Worm (Caenorhabditis elegans) whole organism, early embryonic: ENCODE measurements around the gene srd-51.

ENCODE experiments used
- B0310.2 ChIP-seq: sonication (generic microtip); optimal IDR thresholded peaks from 2 replicates; lab custom pipeline; 2016; ENCODE audit warnings: mild to moderate bottlenecking, missing genetic modification characterization, missing compliant biosample characterization
- aly-1 ChIP-seq: sonication (generic microtip); optimal IDR thresholded peaks from 2 replicates; lab custom pipeline; 2016; ENCODE audit warnings: missing genetic modification characterization, missing compliant biosample characterization
- ama-1 ChIP-seq: fragments of 150-350 bp; optimal IDR thresholded peaks from 2 replicates; lab custom pipeline; 2014
- ceh-36 ChIP-seq: sonication (generic microtip); optimal IDR thresholded peaks from 2 replicates; lab custom pipeline; 2016; ENCODE audit warnings: missing genetic modification characterization, inconsistent platforms, missing compliant biosample characterization
- ets-7 ChIP-seq: sonication (generic microtip); optimal IDR thresholded peaks from 2 replicates; lab custom pipeline; 2016; ENCODE audit warnings: missing genotype, missing genetic modification characterization, missing compliant biosample characterization
- flt-1 ChIP-seq: fragments of 200-800 bp; sonication (Bioruptor generic); IDR thresholded peaks from 2 replicates; pipeline ENCODE4 v1.3.6; 2022; ENCODE audit warnings: missing genetic modification characterization, missing compliant biosample characterization
- hnd-1 ChIP-seq: sonication (generic microtip); optimal IDR thresholded peaks from 2 replicates; lab custom pipeline; 2016; ENCODE audit warnings: missing genetic modification characterization, missing compliant biosample characterization
- pes-1 ChIP-seq: fragments of 200-800 bp; sonication (Bioruptor generic); IDR thresholded peaks from 2 replicates; pipeline ENCODE4 v1.3.6; 2022; ENCODE audit warnings: missing genetic modification reagents, missing genetic modification characterization, missing compliant biosample characterization
- sea-1 ChIP-seq: fragments of 200-800 bp; sonication (Bioruptor generic); conservative IDR thresholded peaks from 2 replicates; pipeline ENCODE4 v1.3.6; 2022; ENCODE audit warnings: missing genetic modification characterization, missing compliant biosample characterization
- tbx-11 ChIP-seq: fragments of 200-800 bp; sonication (Bioruptor generic); IDR thresholded peaks from 2 replicates; pipeline ENCODE4 v1.3.6; 2022; ENCODE audit warnings: missing genetic modification characterization, missing compliant biosample characterization
- tbx-37 ChIP-seq: fragments of 200-800 bp; sonication (Bioruptor generic); conservative IDR thresholded peaks from 2 replicates; pipeline ENCODE4 v1.3.6; 2022; ENCODE audit warnings: missing genetic modification reagents, missing genetic modification characterization, missing compliant biosample characterization
- tra-4 ChIP-seq: sonication (generic microtip); optimal IDR thresholded peaks from 2 replicates; lab custom pipeline; 2017; ENCODE audit warnings: missing genetic modification characterization, missing compliant biosample characterization

DNA sequence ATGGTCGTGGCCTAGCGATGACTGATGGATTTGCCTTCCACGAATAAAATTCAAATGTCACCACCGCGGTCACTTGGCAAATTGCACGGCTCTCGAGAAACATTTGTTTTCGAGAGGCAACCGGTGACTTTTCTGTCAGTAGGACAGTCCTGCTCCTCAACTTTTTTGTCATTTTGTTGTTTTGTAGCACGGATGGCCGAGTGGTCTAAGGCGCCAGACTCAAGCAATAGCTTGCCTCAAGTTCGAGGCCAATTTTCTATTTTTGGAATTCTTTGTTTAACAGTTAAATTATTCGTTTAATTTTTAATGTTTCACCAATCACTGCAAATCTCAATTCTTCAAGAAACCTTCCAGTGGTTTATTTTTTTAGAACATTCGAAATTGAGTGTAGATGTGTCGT lies 40.4 kb downstream of the srd-51 start:
- no peak for TF ChIP-seq ama-1
- TF ChIP-seq tbx-37 (GFP tag; lab: Robert Waterston, UW) = no peak
- TF ChIP-seq tra-4 (tag; lab: Kevin White, UChicago) = no peak
- no peak for TF ChIP-seq pes-1 (GFP tag; lab: Robert Waterston, UW)
- no peak for TF ChIP-seq B0310.2 (tag; lab: Kevin White, UChicago)
- no peak for TF ChIP-seq hnd-1 (tag; lab: Kevin White, UChicago)
- TF ChIP-seq ets-7 (tag; lab: Kevin White, UChicago) = no peak
- TF ChIP-seq aly-1 (tag; lab: Kevin White, UChicago) = no peak
- no peak for TF ChIP-seq flt-1 (GFP tag; lab: Robert Waterston, UW)
- TF ChIP-seq tbx-11 = no peak
- no peak for TF ChIP-seq ceh-36 (tag; lab: Kevin White, UChicago)
- no peak for TF ChIP-seq sea-1 (GFP tag; lab: Robert Waterston, UW)
